Fruit fly (Drosophila melanogaster) whole organism, embryonic: ENCODE data around the gene Tom.

Experiments
- ATbp ChIP-seq: fragments of 200-800 bp; sonication (Bioruptor generic); optimal IDR thresholded peaks from 2 replicates; lab custom pipeline; 2017; ENCODE audit warnings: missing biosample characterization, mild to moderate bottlenecking, missing genetic modification characterization, missing genetic modification reagents
- Awh ChIP-seq: fragments of 200-800 bp; sonication (Bioruptor generic); IDR thresholded peaks from 2 replicates; pipeline ENCODE4, ENCODE4 v1.3.6; 2022; ENCODE audit warnings: missing biosample characterization, missing genetic modification characterization
- CG11560 ChIP-seq: fragments of 200-800 bp; sonication (Bioruptor generic); IDR thresholded peaks from 3 replicates; pipeline ENCODE4 v1.3.6; 2022; ENCODE audit warnings: missing biosample characterization, missing genetic modification characterization
- CG13775 ChIP-seq: fragments of 200-800 bp; sonication (Bioruptor generic); optimal IDR thresholded peaks from 3 replicates; lab custom pipeline; 2017; ENCODE audit warnings: missing biosample characterization, mild to moderate bottlenecking, missing genetic modification characterization
- CG17359 ChIP-seq: fragments of 200-800 bp; sonication (Bioruptor generic); optimal IDR thresholded peaks from 3 replicates; lab custom pipeline; 2018; ENCODE audit warnings: missing biosample characterization, mild to moderate bottlenecking, missing genetic modification characterization, moderate library complexity
- CG18619 ChIP-seq: fragments of 200-800 bp; sonication (Bioruptor generic); optimal IDR thresholded peaks from 3 replicates; lab custom pipeline; 2017; ENCODE audit warnings: missing biosample characterization, mild to moderate bottlenecking, missing genetic modification characterization
- Chrac-16 ChIP-seq: fragments of 200-800 bp; sonication (Bioruptor generic); optimal IDR thresholded peaks from 3 replicates; lab custom pipeline; 2016; ENCODE audit warnings: missing biosample characterization, missing genetic modification characterization
- Dfd ChIP-seq, 2 experiments: fragments of >200 bp; optimal IDR thresholded peaks; 2 replicates each; lab custom pipeline; 2017; ENCODE audit warnings: missing biosample characterization in 2 of 2, missing genetic modification characterization in 2 of 2
- Doc3 ChIP-seq: fragments of 200-800 bp; sonication (Bioruptor generic); IDR thresholded peaks from 3 replicates; pipeline ENCODE4 v1.3.6; 2022; ENCODE audit warnings: missing biosample characterization, missing genetic modification characterization; ENCODE audit not compliant: partially characterized antibody
- Hr51 ChIP-seq, 2 experiments: fragments of 200-800 bp; sonication (Bioruptor generic); optimal IDR thresholded peaks; 2 replicates in 1 of 2; 3 replicates in 1 of 2; lab custom pipeline; 2016 to 2018; ENCODE audit warnings: missing biosample characterization in 2 of 2, missing genetic modification characterization in 2 of 2, mild to moderate bottlenecking in 1 of 2, moderate library complexity in 1 of 2
- Rx ChIP-seq: fragments of 200-800 bp; sonication (Bioruptor generic); IDR thresholded peaks from 2 replicates; pipeline ENCODE4 v1.3.6; 2022; ENCODE audit warnings: missing biosample characterization, missing genetic modification characterization
- chn ChIP-seq: fragments of 200-800 bp; sonication (Bioruptor generic); optimal IDR thresholded peaks from 2 replicates; lab custom pipeline; 2016; ENCODE audit warnings: missing biosample characterization, missing genetic modification characterization
- fru ChIP-seq: fragments of >200 bp; optimal IDR thresholded peaks from 2 replicates; lab custom pipeline; 2017

DNA sequence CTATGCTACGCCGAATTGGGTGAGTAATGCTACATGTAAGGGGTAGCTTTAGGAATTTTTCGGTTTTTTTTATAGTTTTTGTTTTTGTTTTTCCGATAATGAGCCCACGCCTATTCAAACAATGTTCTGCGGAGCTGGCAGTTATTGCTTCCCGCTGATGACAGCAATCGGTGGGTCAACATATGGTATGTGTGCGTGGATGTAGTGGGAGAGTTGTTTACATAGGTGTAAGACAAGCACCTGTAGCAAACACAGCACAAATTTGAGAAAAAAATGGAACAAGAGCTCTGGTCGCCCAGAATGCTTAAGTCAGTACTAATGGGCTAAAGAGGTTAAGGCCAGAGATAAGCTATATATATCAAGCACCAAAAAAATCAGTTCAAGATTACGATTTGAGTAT, 19.1 kb downstream of the Tom start:
- TF ChIP-seq CG13775 (GFP tag; lab: Kevin White, UChicago) = no peak
- no peak for TF ChIP-seq CG17359
- TF ChIP-seq Dfd (GFP tag; optimal IDR thresholded peaks at IDR 0.05; lab: Kevin White, UChicago) = no peak
- no peak for TF ChIP-seq Chrac-16 (GFP tag; lab: Kevin White, UChicago)
- no peak for TF ChIP-seq CG11560
- TF ChIP-seq fru (lab: Kevin White, UChicago) = no peak
- TF ChIP-seq Hr51 (GFP tag; optimal IDR thresholded peaks at IDR 0.05; lab: Kevin White, UChicago) = no peak
- no peak for TF ChIP-seq Rx (GFP tag; lab: Robert Waterston, UW)
- TF ChIP-seq Awh = no peak
- TF ChIP-seq ATbp (GFP tag; lab: Kevin White, UChicago) = peak; percentile 37
- no peak for TF ChIP-seq chn (GFP tag; lab: Kevin White, UChicago)
- no peak for TF ChIP-seq Doc3
- no peak for TF ChIP-seq CG18619 (GFP tag; lab: Kevin White, UChicago)
